Worm (Caenorhabditis elegans): ENCODE measurements around the gene thn-2.

ce11 chrIV:12350235-12350634 lies 32.7 kb upstream of the thn-2 start:
- no peak for TF ChIP-seq nhr-237 (tag; optimal IDR thresholded peaks at IDR 0.05)
- TF ChIP-seq nhr-2 (tag; optimal IDR thresholded peaks at IDR 0.05), result no peak
- no peak for TF ChIP-seq snpc-4 (tag; optimal IDR thresholded peaks at IDR 0.05)
- no peak for TF ChIP-seq unc-120 (tag; optimal IDR thresholded peaks at IDR 0.05; ENCODE audit: poor library complexity, severe bottlenecking)
- TF ChIP-seq lsy-2 (tag; optimal IDR thresholded peaks at IDR 0.05), result no peak
- TF ChIP-seq unc-62 (GFP tag; optimal IDR thresholded peaks at IDR 0.05), result no peak
- TF ChIP-seq blmp-1 (tag; optimal IDR thresholded peaks at IDR 0.05), result no peak
- no peak for TF ChIP-seq elt-1 (tag; optimal IDR thresholded peaks at IDR 0.05; ENCODE audit: borderline replicate concordance, insufficient read depth)
- no peak for TF ChIP-seq unc-39 (tag; optimal IDR thresholded peaks at IDR 0.05)
- no peak for TF ChIP-seq nhr-12 (tag; optimal IDR thresholded peaks at IDR 0.05)
- no peak for TF ChIP-seq lin-13 (tag; optimal IDR thresholded peaks at IDR 0.05)
- TF ChIP-seq drap-1 (GFP tag; optimal IDR thresholded peaks at IDR 0.05), result no peak

Measured in whole organism, mixed stage, embryonic.